Worm (Caenorhabditis elegans) whole organism, young adult: ENCODE results near the gene R09D1.13.

Experiments used
- B0019.2 ChIP-seq: fragments of 200-800 bp; sonication (Bioruptor generic); conservative IDR thresholded peaks from 2 replicates; pipeline ENCODE4 v1.3.6; 2022; ENCODE audit warnings: missing genetic modification reagents, missing genetic modification characterization, missing compliant biosample characterization
- B0336.3 ChIP-seq: fragments of 200-800 bp; sonication (Bioruptor generic); IDR thresholded peaks from 2 replicates; pipeline ENCODE4 v1.3.6; 2022; ENCODE audit warnings: missing genetic modification characterization, missing compliant biosample characterization
- F39B2.1 ChIP-seq: fragments of 200-800 bp; sonication (Bioruptor generic); IDR thresholded peaks from 2 replicates; pipeline ENCODE4 v1.3.6; 2022; ENCODE audit warnings: missing genetic modification reagents, missing genetic modification characterization, missing compliant biosample characterization
- F55B11.4 ChIP-seq: sonication (generic microtip); optimal IDR thresholded peaks from 2 replicates; lab custom pipeline; 2016; ENCODE audit warnings: missing compliant biosample characterization, missing genetic modification characterization, borderline replicate concordance; ENCODE audit not compliant: insufficient read depth
- K11D2.4 ChIP-seq: fragments of 200-800 bp; sonication (Bioruptor generic); IDR thresholded peaks from 2 replicates; pipeline ENCODE4 v1.3.6; 2022; ENCODE audit warnings: missing genetic modification reagents, missing genetic modification characterization, missing compliant biosample characterization
- T07F8.4 ChIP-seq: sonication (generic microtip); optimal IDR thresholded peaks from 2 replicates; lab custom pipeline; 2016; ENCODE audit warnings: mild to moderate bottlenecking, missing genetic modification characterization, moderate library complexity, missing compliant biosample characterization
- Y53F4B.3 ChIP-seq: fragments of 200-800 bp; sonication (Bioruptor generic); IDR thresholded peaks from 2 replicates; pipeline ENCODE4 v1.3.6; 2022; ENCODE audit warnings: missing genetic modification reagents, missing genetic modification characterization, missing compliant biosample characterization
- Y79H2A.3 ChIP-seq: fragments of 200-800 bp; sonication (Bioruptor generic); conservative IDR thresholded peaks from 2 replicates; pipeline ENCODE4 v1.3.6; 2022; ENCODE audit warnings: missing genetic modification reagents, missing genetic modification characterization, missing compliant biosample characterization
- Y95B8A.8 ChIP-seq: fragments of 200-800 bp; sonication (Bioruptor generic); IDR thresholded peaks from 2 replicates; pipeline ENCODE4 v1.3.6; 2022; ENCODE audit warnings: missing genetic modification reagents, missing genetic modification characterization, missing compliant biosample characterization
- atf-7 ChIP-seq: sonication (generic microtip); optimal IDR thresholded peaks from 2 replicates; lab custom pipeline; 2017; ENCODE audit warnings: mild to moderate bottlenecking, missing genetic modification characterization, missing compliant biosample characterization
- attf-3 ChIP-seq: fragments of 200-800 bp; sonication (Bioruptor generic); conservative IDR thresholded peaks from 2 replicates; pipeline ENCODE4 v1.3.6; 2022; ENCODE audit warnings: missing genetic modification reagents, missing genetic modification characterization, missing compliant biosample characterization
- attf-5 ChIP-seq: fragments of 200-800 bp; sonication (Bioruptor generic); optimal IDR thresholded peaks from 2 replicates; lab custom pipeline; 2018; ENCODE audit warnings: mild to moderate bottlenecking, missing genetic modification characterization, missing compliant biosample characterization
- cebp-1 ChIP-seq, 2 experiments: fragments of 200-800 bp in 1 of 2; sonication (Bioruptor generic) in 1 of 2; sonication (generic microtip) in 1 of 2; IDR thresholded peaks in 1 of 2; optimal IDR thresholded peaks in 1 of 2; 2 replicates each; pipeline versions ENCODE4 v1.3.6 to Lab custom; 2017 to 2022; ENCODE audit warnings: missing compliant biosample characterization in 2 of 2, missing genetic modification characterization in 2 of 2, mild to moderate bottlenecking in 1 of 2, missing genetic modification reagents in 1 of 2, moderate library complexity in 1 of 2
- ceh-100 ChIP-seq: fragments of 200-800 bp; sonication (Bioruptor generic); IDR thresholded peaks from 2 replicates; pipeline ENCODE4 v1.3.6; 2022; ENCODE audit warnings: missing genetic modification reagents, missing genetic modification characterization, missing compliant biosample characterization
- ceh-58 ChIP-seq: fragments of 200-800 bp; sonication (Bioruptor generic); IDR thresholded peaks from 2 replicates; pipeline ENCODE4 v1.3.6; 2022; ENCODE audit warnings: missing genetic modification characterization, missing compliant biosample characterization
- ceh-91 ChIP-seq: fragments of 200-800 bp; sonication (Bioruptor generic); IDR thresholded peaks from 2 replicates; pipeline ENCODE4 v1.3.6; 2022; ENCODE audit warnings: missing genetic modification reagents, missing genetic modification characterization, missing compliant biosample characterization
- chd-7 ChIP-seq: sonication (generic microtip); optimal IDR thresholded peaks from 2 replicates; lab custom pipeline; 2016; ENCODE audit warnings: mild to moderate bottlenecking, missing genetic modification characterization, moderate library complexity, missing compliant biosample characterization
- dox-1 ChIP-seq: fragments of 200-800 bp; sonication (Bioruptor generic); IDR thresholded peaks from 2 replicates; pipeline ENCODE4 v1.3.6; 2022; ENCODE audit warnings: missing genetic modification reagents, missing genetic modification characterization, missing compliant biosample characterization
- egrh-3 ChIP-seq: fragments of 200-800 bp; sonication (Bioruptor generic); IDR thresholded peaks from 2 replicates; pipeline ENCODE4 v1.3.6; 2022; ENCODE audit warnings: missing genetic modification reagents, missing genetic modification characterization, missing compliant biosample characterization
- ekl-4 ChIP-seq: fragments of 200-800 bp; sonication (Bioruptor generic); IDR thresholded peaks from 2 replicates; pipeline ENCODE4 v1.3.6; 2022; ENCODE audit warnings: missing genetic modification reagents, missing genetic modification characterization, missing compliant biosample characterization
- ets-4 ChIP-seq: fragments of 200-800 bp; sonication (Bioruptor generic); optimal IDR thresholded peaks from 2 replicates; lab custom pipeline; 2018; ENCODE audit warnings: mild to moderate bottlenecking, missing genetic modification characterization, missing compliant biosample characterization
- fkh-3 ChIP-seq: sonication (generic microtip); optimal IDR thresholded peaks from 2 replicates; lab custom pipeline; 2016; ENCODE audit warnings: mild to moderate bottlenecking, missing genetic modification characterization, missing compliant biosample characterization
- hsf-1 ChIP-seq: fragments of 200-800 bp; sonication (Bioruptor generic); IDR thresholded peaks from 2 replicates; pipeline ENCODE4 v1.3.6; 2022; ENCODE audit warnings: missing genetic modification reagents, missing genetic modification characterization, missing compliant biosample characterization
- let-526 ChIP-seq: fragments of 200-800 bp; sonication (Bioruptor generic); IDR thresholded peaks from 2 replicates; pipeline ENCODE4 v1.3.6; 2022; ENCODE audit warnings: missing genetic modification reagents, missing genetic modification characterization, missing compliant biosample characterization
- lin-40 ChIP-seq: sonication (generic microtip); optimal IDR thresholded peaks from 2 replicates; lab custom pipeline; 2016; ENCODE audit warnings: missing genetic modification characterization, mild to moderate bottlenecking, missing compliant biosample characterization, missing genotype, missing genetic modification reagents
- lin-54 ChIP-seq: fragments of 200-800 bp; sonication (Bioruptor generic); optimal IDR thresholded peaks from 2 replicates; lab custom pipeline; 2018; ENCODE audit warnings: mild to moderate bottlenecking, missing genetic modification characterization, missing compliant biosample characterization
- madf-8 ChIP-seq: fragments of 200-800 bp; sonication (Bioruptor generic); conservative IDR thresholded peaks from 2 replicates; pipeline ENCODE4 v1.3.6; 2022; ENCODE audit warnings: missing genetic modification reagents, missing genetic modification characterization, missing compliant biosample characterization
- mcd-1 ChIP-seq: fragments of 200-800 bp; sonication (Bioruptor generic); IDR thresholded peaks from 2 replicates; pipeline ENCODE4 v1.3.6; 2022; ENCODE audit warnings: missing genetic modification reagents, missing genetic modification characterization, missing compliant biosample characterization
- mxl-1 ChIP-seq: sonication (generic microtip); optimal IDR thresholded peaks from 2 replicates; lab custom pipeline; 2016; ENCODE audit warnings: missing genetic modification characterization, missing compliant biosample characterization
- nhr-120 ChIP-seq: fragments of 200-800 bp; sonication (Bioruptor generic); IDR thresholded peaks from 2 replicates; pipeline ENCODE4 v1.3.6; 2022; ENCODE audit warnings: missing genetic modification characterization, missing compliant biosample characterization
- nhr-179 ChIP-seq: sonication (generic microtip); optimal IDR thresholded peaks from 2 replicates; lab custom pipeline; 2016; ENCODE audit warnings: mild to moderate bottlenecking, missing genetic modification characterization, missing compliant biosample characterization
- nhr-80 ChIP-seq: sonication (generic microtip); optimal IDR thresholded peaks from 2 replicates; lab custom pipeline; 2016; ENCODE audit warnings: missing genetic modification characterization, missing compliant biosample characterization
- pbrm-1 ChIP-seq: fragments of 200-800 bp; sonication (Bioruptor generic); IDR thresholded peaks from 2 replicates; pipeline ENCODE4 v1.3.6; 2022; ENCODE audit warnings: missing genetic modification reagents, missing genetic modification characterization, missing compliant biosample characterization
- snpc-1.1 ChIP-seq: sonication (generic microtip); optimal IDR thresholded peaks from 2 replicates; lab custom pipeline; 2017; ENCODE audit warnings: missing genetic modification characterization, mild to moderate bottlenecking, missing compliant biosample characterization, antibody characterized with exemption, moderate library complexity, missing genotype, missing genetic modification reagents; ENCODE audit not compliant: insufficient read depth
- snpc-3.4 ChIP-seq: sonication (generic microtip); optimal IDR thresholded peaks from 2 replicates; lab custom pipeline; 2017; ENCODE audit warnings: missing genetic modification characterization, mild to moderate bottlenecking, missing compliant biosample characterization, antibody characterized with exemption, moderate library complexity, missing genotype, missing genetic modification reagents
- snpc-4 ChIP-seq, 5 experiments: fragments of 150-350 bp in 1 of 5; sonication (generic microtip) in 4 of 5; optimal IDR thresholded peaks; 2 replicates each; lab custom pipeline; 2014 to 2018; ENCODE audit warnings: missing genetic modification characterization in 5 of 5, missing biosample characterization in 3 of 5, antibody characterized with exemption in 2 of 5, mild to moderate bottlenecking in 2 of 5, missing compliant biosample characterization in 2 of 5, missing genotype in 2 of 5, moderate library complexity in 2 of 5, missing genetic modification reagents in 1 of 5
- somi-1 ChIP-seq: fragments of 200-800 bp; sonication (Bioruptor generic); optimal IDR thresholded peaks from 2 replicates; lab custom pipeline; 2018; ENCODE audit warnings: mild to moderate bottlenecking, missing genetic modification characterization, missing compliant biosample characterization
- tbp1 ChIP-seq: fragments of 200-800 bp; sonication (Bioruptor generic); optimal IDR thresholded peaks from 2 replicates; lab custom pipeline; 2018; ENCODE audit warnings: mild to moderate bottlenecking, missing genetic modification characterization, missing compliant biosample characterization
- unc-130 ChIP-seq: sonication (generic microtip); optimal IDR thresholded peaks from 2 replicates; lab custom pipeline; 2016; ENCODE audit warnings: missing genetic modification reagents, missing genetic modification characterization, missing compliant biosample characterization
- unc-62 ChIP-seq: fragments of 150-350 bp; optimal IDR thresholded peaks from 2 replicates; lab custom pipeline; 2014; ENCODE audit warnings: missing biosample characterization, missing genetic modification reagents, missing genetic modification characterization
- ztf-22 ChIP-seq: fragments of 200-800 bp; sonication (Bioruptor generic); optimal IDR thresholded peaks from 2 replicates; lab custom pipeline; 2018; ENCODE audit warnings: mild to moderate bottlenecking, missing genetic modification characterization, moderate library complexity, missing compliant biosample characterization
- ztf-26 ChIP-seq: sonication (generic microtip); optimal IDR thresholded peaks from 2 replicates; lab custom pipeline; 2017; ENCODE audit warnings: missing genetic modification characterization, missing compliant biosample characterization
- ztf-3 ChIP-seq: fragments of 200-800 bp; sonication (Bioruptor generic); optimal IDR thresholded peaks from 2 replicates; lab custom pipeline; 2018; ENCODE audit warnings: mild to moderate bottlenecking, missing genetic modification characterization, missing compliant biosample characterization
- ztf-6 ChIP-seq: fragments of 200-800 bp; sonication (Bioruptor generic); IDR thresholded peaks from 2 replicates; pipeline ENCODE4 v1.3.6; 2022; ENCODE audit warnings: missing genetic modification reagents, missing genetic modification characterization, missing compliant biosample characterization

Gene R09D1.13

DNA sequence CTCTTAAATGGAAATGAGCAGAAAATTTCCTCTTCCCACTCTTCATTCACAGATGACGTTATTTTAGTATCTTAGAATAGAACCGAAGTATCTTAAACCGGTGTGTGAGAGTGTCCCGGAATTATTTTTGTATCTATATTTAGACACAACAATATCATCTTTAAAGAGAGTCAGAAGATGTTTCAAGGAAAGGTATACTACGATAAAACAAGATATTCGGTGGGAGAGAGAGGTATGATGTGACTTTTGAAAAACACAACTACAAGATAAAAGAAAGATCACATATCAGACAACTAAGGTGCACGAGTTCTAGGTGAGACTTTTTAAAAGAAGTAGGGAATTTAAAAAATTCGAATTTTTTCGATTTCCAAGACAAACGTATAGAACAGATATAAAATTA is 45.3 kb upstream of the R09D1.13 start:
- TF ChIP-seq Y79H2A.3 (GFP tag; lab: Robert Waterston, UW): no peak
- TF ChIP-seq nhr-179 (tag; lab: Kevin White, UChicago): no peak
- TF ChIP-seq, all 124 proteins: peak for 0

DNA sequence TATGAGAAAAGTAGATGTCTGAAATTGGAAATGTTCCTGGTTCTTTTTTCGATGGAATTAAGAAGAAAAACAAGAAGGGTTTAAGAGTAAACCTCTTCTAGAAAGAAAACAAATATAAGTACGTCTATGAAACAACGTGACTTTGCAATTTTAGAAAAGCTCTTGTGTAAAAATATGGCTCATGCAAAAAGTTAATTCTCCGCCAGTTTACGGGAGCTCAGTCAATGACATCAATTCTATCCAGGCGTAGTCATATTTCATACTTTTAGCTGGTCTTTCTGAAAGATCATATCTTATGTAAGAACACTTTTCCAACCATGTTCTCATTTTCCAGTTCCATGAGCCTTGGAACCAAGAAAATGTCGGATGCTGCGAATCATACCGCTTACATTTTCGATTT is 44.7 kb upstream of the R09D1.13 start:
- TF ChIP-seq mxl-1: no peak
- no peak for TF ChIP-seq F55B11.4 (tag; lab: Kevin White, UChicago)
- TF ChIP-seq ztf-6 (GFP tag; lab: Robert Waterston, UW): no peak
- TF ChIP-seq ztf-22 (GFP tag; lab: Kevin White, UChicago): no peak
- TF ChIP-seq ztf-26 (tag; lab: Kevin White, UChicago): no peak
- no peak for TF ChIP-seq B0019.2
- TF ChIP-seq ceh-91 (GFP tag; lab: Robert Waterston, UW): no peak
- no peak for TF ChIP-seq Y95B8A.8 (GFP tag; lab: Robert Waterston, UW)
- no peak for TF ChIP-seq fkh-3 (tag; lab: Kevin White, UChicago)
- no peak for TF ChIP-seq madf-8 (GFP tag; lab: Robert Waterston, UW)
- TF ChIP-seq snpc-1.1 (tag; lab: Kevin White, UChicago): no peak
- no peak for TF ChIP-seq dox-1 (GFP tag; lab: Robert Waterston, UW)
- no peak for TF ChIP-seq nhr-179 (tag; lab: Kevin White, UChicago)
- no peak for TF ChIP-seq snpc-3.4 (tag; lab: Kevin White, UChicago)
- no peak for TF ChIP-seq lin-40 (tag; lab: Kevin White, UChicago)
- TF ChIP-seq Y53F4B.3: no peak
- no peak for TF ChIP-seq T07F8.4 (tag; lab: Kevin White, UChicago)
- no peak for TF ChIP-seq F39B2.1

DNA sequence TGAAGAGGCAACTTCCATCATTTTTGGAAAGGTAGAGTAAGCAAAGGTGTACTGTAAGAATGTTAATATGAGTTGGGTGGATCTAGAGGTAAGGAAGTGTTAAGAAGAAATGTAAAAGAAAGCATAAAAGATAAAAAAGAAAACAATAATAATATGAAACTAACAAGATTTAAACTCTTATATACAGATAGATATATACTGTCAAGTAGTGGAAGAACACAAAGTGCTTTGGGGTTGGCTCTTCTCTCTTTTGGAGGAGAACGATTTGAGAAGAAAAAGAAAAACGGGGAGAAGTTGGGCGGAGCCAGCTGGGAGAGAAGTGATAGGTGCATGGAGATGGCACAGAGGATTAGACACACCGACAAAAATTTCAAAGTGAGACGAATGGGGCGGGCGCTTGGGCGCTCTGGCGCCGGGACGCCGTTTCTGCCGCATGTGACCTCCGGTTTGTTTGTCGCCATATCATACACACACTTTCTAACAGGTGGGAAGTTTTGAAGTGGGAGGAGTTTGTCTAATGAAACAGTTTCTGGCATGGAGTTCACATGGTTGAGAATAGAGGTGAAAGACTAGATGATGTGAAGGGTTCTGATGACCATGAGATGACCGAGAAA is 42.2 kb upstream of the R09D1.13 start, which contains the start of gene T19H5.4:
TSS of gene T19H5.4 (minus strand) at position 51 of the 614 bp plus-strand sequence.
- TF ChIP-seq ztf-3 (no peak), nhr-80 (tag; lab: Kevin White, UChicago) (peak; percentile 90), ztf-26 (tag; lab: Kevin White, UChicago) (peak; percentile 80), cebp-1 (GFP tag; IDR thresholded peaks at IDR 0.05; lab: Robert Waterston, UW) (peak; percentile 61; the same call in 1 of the 2 replicates), cebp-1 (tag; optimal IDR thresholded peaks at IDR 0.05; lab: Kevin White, UChicago) (peak; percentile 82), unc-130 (GFP tag; lab: Kevin White, UChicago) (no peak), ztf-22 (GFP tag; lab: Kevin White, UChicago) (peak; percentile 59), ceh-100 (no peak), attf-5 (GFP tag; lab: Kevin White, UChicago) (peak; percentile 82), snpc-4 (GFP tag; optimal IDR thresholded peaks at IDR 0.05; lab: Kevin White, UChicago) (no peak), snpc-4 (tag; optimal IDR thresholded peaks at IDR 0.05; lab: Kevin White, UChicago) (peak in 1 of 4 experiments; percentile 12), somi-1 (GFP tag; lab: Kevin White, UChicago) (peak; percentile 67), nhr-120 (no peak), atf-7 (tag; lab: Kevin White, UChicago) (peak; percentile 48), ekl-4 (GFP tag; lab: Robert Waterston, UW) (no peak), let-526 (0 out of 2 replicates have a peak, but pooled peaks have one; percentile 65), K11D2.4 (GFP tag; lab: Robert Waterston, UW) (peak; percentile 62; the same call in 1 of the 2 replicates), tbp1 (GFP tag; lab: Kevin White, UChicago) (peak; percentile 34), lin-54 (GFP tag; lab: Kevin White, UChicago) (peak; percentile 40), ceh-58 (GFP tag; lab: Robert Waterston, UW) (no peak), mcd-1 (GFP tag; lab: Robert Waterston, UW) (peak; percentile 33; the same call in 1 of the 2 replicates), ets-4 (GFP tag; lab: Kevin White, UChicago) (peak; percentile 91), unc-62 (no peak), B0336.3 (GFP tag; lab: Robert Waterston, UW) (peak; percentile 56; the same call in 1 of the 2 replicates), egrh-3 (peak; percentile 38; the same call in 1 of the 2 replicates), chd-7 (tag; lab: Kevin White, UChicago) (peak; percentile 70), attf-3 (GFP tag; lab: Robert Waterston, UW) (no peak), pbrm-1 (GFP tag; lab: Robert Waterston, UW) (no peak), hsf-1 (no peak)
